Worm (Caenorhabditis elegans) whole organism, L4 larva: ENCODE results near the gene mel-28.

Experiments used
- D1046.2 ChIP-seq: fragments of 200-800 bp; sonication (Bioruptor generic); IDR thresholded peaks from 2 replicates; pipeline ENCODE4 v1.3.6; 2022; ENCODE audit warnings: missing genetic modification characterization, missing compliant biosample characterization
- F10B5.3 ChIP-seq: sonication (generic microtip); optimal IDR thresholded peaks from 2 replicates; lab custom pipeline; 2016; ENCODE audit warnings: mild to moderate bottlenecking, missing genetic modification characterization, missing compliant biosample characterization
- F26F4.8 ChIP-seq: fragments of 200-800 bp; sonication (Bioruptor generic); conservative IDR thresholded peaks from 2 replicates; pipeline ENCODE4 v1.3.6; 2022; ENCODE audit warnings: missing genetic modification characterization, missing compliant biosample characterization
- Y105C5A.15 ChIP-seq: fragments of 200-800 bp; sonication (Bioruptor generic); IDR thresholded peaks from 2 replicates; pipeline ENCODE4 v1.3.6; 2022; ENCODE audit warnings: missing genetic modification characterization, missing compliant biosample characterization
- Y48G9A.11 ChIP-seq: fragments of 200-800 bp; sonication (Bioruptor generic); IDR thresholded peaks from 2 replicates; pipeline ENCODE4 v1.3.6; 2022; ENCODE audit warnings: missing genetic modification reagents, missing genetic modification characterization, missing compliant biosample characterization
- ama-1 ChIP-seq: fragments of 150-350 bp; optimal IDR thresholded peaks from 2 replicates; lab custom pipeline; 2014; ENCODE audit warnings: inconsistent platforms, mixed read lengths
- attf-4 ChIP-seq: sonication (generic microtip); optimal IDR thresholded peaks from 3 replicates; lab custom pipeline; 2017; ENCODE audit warnings: missing biosample characterization, missing genetic modification characterization
- ceh-32 ChIP-seq: sonication (generic microtip); optimal IDR thresholded peaks from 2 replicates; lab custom pipeline; 2016; ENCODE audit warnings: mild to moderate bottlenecking, missing genetic modification characterization, missing compliant biosample characterization; ENCODE audit not compliant: poor library complexity
- ceh-44 ChIP-seq: fragments of 200-800 bp; sonication (Bioruptor generic); IDR thresholded peaks from 2 replicates; pipeline ENCODE4 v1.3.6; 2022; ENCODE audit warnings: missing genetic modification reagents, missing genetic modification characterization, missing compliant biosample characterization
- cey-2 ChIP-seq: sonication (generic microtip); optimal IDR thresholded peaks from 3 replicates; lab custom pipeline; 2017; ENCODE audit warnings: missing genetic modification characterization, mild to moderate bottlenecking, missing compliant biosample characterization, antibody characterized with exemption, borderline replicate concordance; ENCODE audit not compliant: insufficient read depth
- daf-16 ChIP-seq, 3 experiments: sonication (generic microtip); optimal IDR thresholded peaks; 2 replicates each; lab custom pipeline; 2016 to 2017; ENCODE audit warnings: missing genetic modification characterization in 3 of 3, missing genetic modification reagents in 3 of 3, mild to moderate bottlenecking in 2 of 3, missing compliant biosample characterization in 2 of 3, missing biosample characterization in 1 of 3, moderate library complexity in 1 of 3
- dmd-9 ChIP-seq: fragments of 200-800 bp; sonication (Bioruptor generic); IDR thresholded peaks from 2 replicates; pipeline ENCODE4 v1.3.6; 2022; ENCODE audit warnings: missing genetic modification reagents, missing genetic modification characterization, missing compliant biosample characterization
- dpl-1 ChIP-seq: fragments of 150-350 bp; optimal IDR thresholded peaks from 2 replicates; lab custom pipeline; 2014; ENCODE audit warnings: missing biosample characterization, missing genetic modification reagents, missing genetic modification characterization
- dve-1 ChIP-seq: sonication (generic microtip); optimal IDR thresholded peaks from 2 replicates; lab custom pipeline; 2017; ENCODE audit warnings: antibody characterized with exemption, mild to moderate bottlenecking, missing genetic modification characterization, missing compliant biosample characterization; ENCODE audit not compliant: insufficient read depth
- fkh-10 ChIP-seq: fragments of 150-350 bp; optimal IDR thresholded peaks from 2 replicates; lab custom pipeline; 2014; ENCODE audit warnings: missing biosample characterization, missing genetic modification reagents, missing genetic modification characterization
- hmg-1.1 ChIP-seq: fragments of 200-800 bp; sonication (Bioruptor generic); IDR thresholded peaks from 2 replicates; pipeline ENCODE4 v1.3.6; 2022; ENCODE audit warnings: missing genetic modification reagents, missing genetic modification characterization, missing compliant biosample characterization
- lin-13 ChIP-seq: fragments of 150-350 bp; optimal IDR thresholded peaks from 2 replicates; lab custom pipeline; 2014; ENCODE audit warnings: missing biosample characterization, missing genetic modification reagents, missing genetic modification characterization
- lin-15B ChIP-seq: fragments of 150-350 bp; sonication (generic microtip); optimal IDR thresholded peaks from 3 replicates; lab custom pipeline; 2014; ENCODE audit warnings: missing biosample characterization, missing genetic modification characterization
- lir-3 ChIP-seq: sonication (generic microtip); optimal IDR thresholded peaks from 2 replicates; lab custom pipeline; 2016; ENCODE audit warnings: mild to moderate bottlenecking, missing genetic modification characterization, missing compliant biosample characterization
- madf-5 ChIP-seq, 2 experiments: fragments of 200-800 bp; sonication (Bioruptor generic); IDR thresholded peaks; 2 replicates each; pipeline ENCODE4 v1.3.6; 2022; ENCODE audit warnings: missing compliant biosample characterization in 2 of 2, missing genetic modification characterization in 2 of 2
- mdl-1 ChIP-seq, 2 experiments: fragments of 150-350 bp in 1 of 2; sonication (generic microtip) in 1 of 2; optimal IDR thresholded peaks; 2 replicates each; lab custom pipeline; 2014 to 2017; ENCODE audit warnings: missing biosample characterization in 2 of 2, missing genetic modification characterization in 2 of 2
- mxl-3 ChIP-seq: fragments of 200-800 bp; sonication (Bioruptor generic); optimal IDR thresholded peaks from 2 replicates; lab custom pipeline; 2018; ENCODE audit warnings: mild to moderate bottlenecking, missing genetic modification characterization, missing compliant biosample characterization
- nhr-28 ChIP-seq: fragments of 150-350 bp; optimal IDR thresholded peaks from 2 replicates; lab custom pipeline; 2014; ENCODE audit warnings: missing biosample characterization, missing genetic modification characterization
- nhr-41 ChIP-seq: fragments of 200-800 bp; sonication (Bioruptor generic); IDR thresholded peaks from 2 replicates; pipeline ENCODE4 v1.3.6; 2022; ENCODE audit warnings: missing genetic modification reagents, missing genetic modification characterization, missing compliant biosample characterization
- php-3 ChIP-seq: fragments of 200-800 bp; sonication (Bioruptor generic); IDR thresholded peaks from 2 replicates; pipeline ENCODE4 v1.3.6; 2022; ENCODE audit warnings: missing genetic modification reagents, missing genetic modification characterization, missing compliant biosample characterization
- rbr-2 ChIP-seq: sonication (generic microtip); optimal IDR thresholded peaks from 2 replicates; lab custom pipeline; 2016; ENCODE audit warnings: missing genotype, missing genetic modification characterization, missing compliant biosample characterization
- sdz-12 ChIP-seq: fragments of 200-800 bp; sonication (Bioruptor generic); optimal IDR thresholded peaks from 2 replicates; lab custom pipeline; 2018; ENCODE audit warnings: mild to moderate bottlenecking, missing genetic modification characterization, missing compliant biosample characterization
- skn-1 ChIP-seq: fragments of 150-350 bp; optimal IDR thresholded peaks from 2 replicates; lab custom pipeline; 2014; ENCODE audit warnings: missing biosample characterization, missing genetic modification characterization
- snpc-1.2 ChIP-seq: fragments of 200-800 bp; sonication (Bioruptor generic); IDR thresholded peaks from 2 replicates; pipeline ENCODE4 v1.3.6; 2022; ENCODE audit warnings: missing genetic modification reagents, missing genetic modification characterization, missing compliant biosample characterization
- spr-3 ChIP-seq: fragments of 200-800 bp; sonication (Bioruptor generic); optimal IDR thresholded peaks from 2 replicates; lab custom pipeline; 2018; ENCODE audit warnings: mild to moderate bottlenecking, missing genetic modification characterization, missing compliant biosample characterization
- unc-130 ChIP-seq: sonication (generic microtip); optimal IDR thresholded peaks from 2 replicates; lab custom pipeline; 2016; ENCODE audit warnings: missing genetic modification reagents, missing genetic modification characterization, missing compliant biosample characterization
- unc-62 ChIP-seq, 3 experiments: fragments of 150-350 bp in 1 of 3; sonication (generic microtip); optimal IDR thresholded peaks in 2 of 3; peaks in 1 of 3; 1 replicate in 1 of 3; 2 replicates in 2 of 3; lab custom pipeline; 2014 to 2017; ENCODE audit warnings: missing biosample characterization in 3 of 3, missing genetic modification characterization in 3 of 3, missing genetic modification reagents in 3 of 3, missing genotype in 1 of 3
- zag-1 ChIP-seq: fragments of 150-350 bp; optimal IDR thresholded peaks from 2 replicates; lab custom pipeline; 2014; ENCODE audit warnings: missing biosample characterization, missing genetic modification characterization
- zfp-2 ChIP-seq: sonication (generic microtip); optimal IDR thresholded peaks from 2 replicates; lab custom pipeline; 2016; ENCODE audit warnings: mild to moderate bottlenecking, missing genetic modification characterization, missing compliant biosample characterization
- zfp-3 ChIP-seq: fragments of 200-800 bp; sonication (Bioruptor generic); conservative IDR thresholded peaks from 2 replicates; pipeline ENCODE4 v1.3.6; 2022; ENCODE audit warnings: missing genetic modification reagents, missing genetic modification characterization, missing compliant biosample characterization
- zip-2 ChIP-seq: fragments of 150-350 bp; optimal IDR thresholded peaks from 2 replicates; lab custom pipeline; 2014; ENCODE audit warnings: missing biosample characterization, missing genetic modification characterization
- ztf-11 ChIP-seq: fragments of 150-350 bp; optimal IDR thresholded peaks from 2 replicates; lab custom pipeline; 2014; ENCODE audit warnings: missing biosample characterization, missing genetic modification characterization
- ztf-7 ChIP-seq: fragments of 150-350 bp; optimal IDR thresholded peaks from 2 replicates; lab custom pipeline; 2014; ENCODE audit warnings: missing biosample characterization, missing genetic modification characterization

The mel-28 gene

ce11 chrIII:4814730-4815129 is 28.9 kb downstream of the mel-28 start, which contains the start of gene arl-6:
arl-6 (minus strand) TSS chrIII:4814830.
- no peak for TF ChIP-seq ztf-7
- TF ChIP-seq hmg-1.1 (GFP tag; lab: Robert Waterston, UW) = no peak
- no peak for TF ChIP-seq Y105C5A.15 (GFP tag; lab: Robert Waterston, UW)
- no peak for TF ChIP-seq sdz-12 (GFP tag; lab: Kevin White, UChicago)
- TF ChIP-seq snpc-1.2 (GFP tag; lab: Robert Waterston, UW) = no peak
- TF ChIP-seq zfp-3 (GFP tag; lab: Robert Waterston, UW) = no peak
- TF ChIP-seq D1046.2 (GFP tag; lab: Robert Waterston, UW) = no peak
- TF ChIP-seq zag-1 (tag; lab: Kevin White, UChicago) = no peak
- no peak for TF ChIP-seq dpl-1 (GFP tag; lab: Kevin White, UChicago)
- TF ChIP-seq, all 104 proteins: peak for 0

- TF ChIP-seq snpc-1.2 (GFP tag; lab: Robert Waterston, UW) = no peak
Measured at ce11 chrIII:4817240-4817639, 31.4 kb downstream of the mel-28 start, which contains the start of gene F26A1.4. F26A1.4 (plus strand) TSS chrIII:4817540.

ce11 chrIII:4819843-4820242 is 34.0 kb downstream of the mel-28 start, which contains the start of gene F26A1.7:
F26A1.7 (minus strand) TSS chrIII:4819943.
- TF ChIP-seq rbr-2 (no peak), ztf-11 (tag; lab: Kevin White, UChicago) (no peak), madf-5 (GFP tag; IDR thresholded peaks at IDR 0.05; lab: Robert Waterston, UW) (no peak), unc-130 (no peak), F10B5.3 (tag; lab: Kevin White, UChicago) (no peak), mdl-1 (tag; optimal IDR thresholded peaks at IDR 0.05; lab: Kevin White, UChicago) (no peak)

ce11 chrIII:4822140-4822539 is 36.3 kb downstream of the mel-28 start, which contains the start of gene F26A1.8:
F26A1.8 (minus strand) TSS chrIII:4822240.
- TF ChIP-seq php-3 (GFP tag; lab: Robert Waterston, UW) = no peak
- TF ChIP-seq ceh-44 = no peak
- TF ChIP-seq ztf-11 (tag; lab: Kevin White, UChicago) = no peak
- TF ChIP-seq mxl-3 = no peak

ce11 chrIII:4826606-4827005 is 40.7 kb downstream of the mel-28 start, which contains the start of gene F26A1.3:
F26A1.3 (plus strand) TSS chrIII:4826906.
- TF ChIP-seq nhr-28 (tag; lab: Kevin White, UChicago) = no peak

ce11 chrIII:4829440-4829839 is 43.6 kb downstream of the mel-28 start, which contains the start of gene F26A1.9:
F26A1.9 (minus strand) TSS chrIII:4829540.
- TF ChIP-seq fkh-10 (GFP tag; lab: Kevin White, UChicago) (no peak), nhr-41 (GFP tag; lab: Robert Waterston, UW) (no peak), F26F4.8 (GFP tag; lab: Robert Waterston, UW) (no peak), skn-1 (tag; lab: Kevin White, UChicago) (no peak), lir-3 (tag; lab: Kevin White, UChicago) (no peak), unc-62 (GFP tag; optimal IDR thresholded peaks at IDR 0.05 in 1 of 2; lab: Kevin White, UChicago) (no peak), unc-62 (tag; optimal IDR thresholded peaks at IDR 0.05; lab: Kevin White, UChicago) (no peak), ceh-32 (tag; lab: Kevin White, UChicago) (no peak), cey-2 (tag; lab: Kevin White, UChicago) (no peak), hmg-1.1 (GFP tag; lab: Robert Waterston, UW) (no peak)
- TF ChIP-seq, all 104 proteins: peak for 0

- TF ChIP-seq Y105C5A.15 (GFP tag; lab: Robert Waterston, UW) (no peak), attf-4 (tag; lab: Kevin White, UChicago) (no peak), dve-1 (tag; lab: Kevin White, UChicago) (no peak), lir-3 (tag; lab: Kevin White, UChicago) (no peak), daf-16 (GFP tag; optimal IDR thresholded peaks at IDR 0.05; lab: Kevin White, UChicago) (no peak), daf-16 (tag; optimal IDR thresholded peaks at IDR 0.05; lab: Kevin White, UChicago) (no peak), ztf-7 (no peak), lin-13 (GFP tag; lab: Kevin White, UChicago) (no peak), dmd-9 (GFP tag; lab: Robert Waterston, UW) (no peak), ama-1 (lab: Kevin White, UChicago) (no peak), Y48G9A.11 (GFP tag; lab: Robert Waterston, UW) (no peak), spr-3 (GFP tag; lab: Kevin White, UChicago) (no peak), lin-15B (tag; lab: Kevin White, UChicago) (no peak), zip-2 (no peak), hmg-1.1 (GFP tag; lab: Robert Waterston, UW) (no peak), zfp-2 (tag; lab: Kevin White, UChicago) (no peak)
Measured at ce11 chrIII:4830207-4830606, 44.3 kb downstream of the mel-28 start, which contains the start of gene nspd-9. nspd-9 (minus strand) TSS chrIII:4830307.
